Worm (Caenorhabditis elegans) whole organism, L4/young adult: Measurements from ENCODE around the gene pals-27.

ENCODE experiments used
- W03F9.2 ChIP-seq: fragments of 150-350 bp; optimal IDR thresholded peaks from 2 replicates; lab custom pipeline; 2014; ENCODE audit warnings: missing biosample characterization, missing genetic modification characterization
- dao-5 ChIP-seq: sonication (generic microtip); optimal IDR thresholded peaks from 2 replicates; lab custom pipeline; 2016; ENCODE audit warnings: missing genotype, missing genetic modification characterization, moderate library complexity, missing compliant biosample characterization
- him-1 ChIP-seq: sonication (generic microtip); optimal IDR thresholded peaks from 2 replicates; lab custom pipeline; 2016; ENCODE audit warnings: missing genotype, missing genetic modification reagents, missing genetic modification characterization, missing compliant biosample characterization

- TF ChIP-seq W03F9.2 (tag; lab: Kevin White, UChicago) (no peak), dao-5 (tag; lab: Kevin White, UChicago) (no peak), him-1 (no peak)
Observed at ce11 chrIII:4404339-4404836, 22.9 kb downstream of the pals-27 start, which contains the start of the genes R07E5.17 and snfc-5.
